Worm (Caenorhabditis elegans): Measurements from ENCODE around the gene C26B2.2.

ce11 chrIV:8022035-8022673 is at the start of gene C26B2.2:
- no peak for TF ChIP-seq fkh-10 (GFP tag; optimal IDR thresholded peaks at IDR 0.05)
- TF ChIP-seq tbx-2 (tag; optimal IDR thresholded peaks at IDR 0.05), result no peak
- TF ChIP-seq mdl-1 (tag; optimal IDR thresholded peaks at IDR 0.05), result no peak
- no peak for TF ChIP-seq daf-12 (tag; optimal IDR thresholded peaks at IDR 0.05)
- no peak for TF ChIP-seq ceh-16 (tag; optimal IDR thresholded peaks at IDR 0.05)
- no peak for TF ChIP-seq nhr-77 (tag; optimal IDR thresholded peaks at IDR 0.05)
- no peak for TF ChIP-seq unc-62 (GFP tag; optimal IDR thresholded peaks at IDR 0.05)
- no peak for TF ChIP-seq ztf-4 (tag; optimal IDR thresholded peaks at IDR 0.05)
- TF ChIP-seq pha-4 (tag; optimal IDR thresholded peaks at IDR 0.05), result no peak
